Worm (Caenorhabditis elegans) whole organism, young adult: ENCODE measurements around the gene ZK856.11.

Experiments
- C17E4.6 ChIP-seq: fragments of 200-800 bp; sonication (Bioruptor generic); IDR thresholded peaks from 2 replicates; pipeline ENCODE4 v1.3.6; 2022; ENCODE audit warnings: missing genetic modification reagents, missing genetic modification characterization, missing compliant biosample characterization
- F52B5.7 ChIP-seq: sonication (generic microtip); optimal IDR thresholded peaks from 2 replicates; lab custom pipeline; 2016; ENCODE audit warnings: mild to moderate bottlenecking, missing genetic modification characterization, missing compliant biosample characterization
- F57A8.1 ChIP-seq: fragments of 200-800 bp; sonication (Bioruptor generic); optimal IDR thresholded peaks from 2 replicates; lab custom pipeline; 2018; ENCODE audit warnings: mild to moderate bottlenecking, missing genetic modification characterization, moderate library complexity, missing compliant biosample characterization
- Y67H2A.10 ChIP-seq: fragments of 200-800 bp; sonication (Bioruptor generic); conservative IDR thresholded peaks from 2 replicates; pipeline ENCODE4 v1.3.6; 2022; ENCODE audit warnings: missing genetic modification reagents, missing genetic modification characterization, missing compliant biosample characterization
- attf-3 ChIP-seq: fragments of 200-800 bp; sonication (Bioruptor generic); conservative IDR thresholded peaks from 2 replicates; pipeline ENCODE4 v1.3.6; 2022; ENCODE audit warnings: missing genetic modification reagents, missing genetic modification characterization, missing compliant biosample characterization
- attf-5 ChIP-seq: fragments of 200-800 bp; sonication (Bioruptor generic); optimal IDR thresholded peaks from 2 replicates; lab custom pipeline; 2018; ENCODE audit warnings: mild to moderate bottlenecking, missing genetic modification characterization, missing compliant biosample characterization
- attf-6 ChIP-seq: fragments of 200-800 bp; sonication (Bioruptor generic); IDR thresholded peaks from 2 replicates; pipeline ENCODE4 v1.3.6; 2022; ENCODE audit warnings: missing genetic modification reagents, missing genetic modification characterization, missing compliant biosample characterization
- ceh-27 ChIP-seq: fragments of 200-800 bp; sonication (Bioruptor generic); optimal IDR thresholded peaks from 2 replicates; lab custom pipeline; 2018; ENCODE audit warnings: mild to moderate bottlenecking, missing genetic modification characterization, moderate library complexity, missing compliant biosample characterization
- ceh-79 ChIP-seq: sonication (generic microtip); optimal IDR thresholded peaks from 2 replicates; lab custom pipeline; 2017; ENCODE audit warnings: mild to moderate bottlenecking, missing genetic modification characterization, missing compliant biosample characterization
- dpff-1 ChIP-seq: sonication (generic microtip); optimal IDR thresholded peaks from 2 replicates; lab custom pipeline; 2017; ENCODE audit warnings: mild to moderate bottlenecking, missing genetic modification characterization, missing compliant biosample characterization
- egl-44 ChIP-seq: fragments of 200-800 bp; sonication (Bioruptor generic); IDR thresholded peaks from 2 replicates; pipeline ENCODE4 v1.3.6; 2022; ENCODE audit warnings: missing genetic modification reagents, missing genetic modification characterization, missing compliant biosample characterization
- hrde-1 ChIP-seq: sonication (generic microtip); optimal IDR thresholded peaks from 2 replicates; lab custom pipeline; 2016; ENCODE audit warnings: missing genetic modification characterization, mild to moderate bottlenecking, missing compliant biosample characterization, moderate library complexity, missing genotype, missing genetic modification reagents, borderline replicate concordance
- let-526 ChIP-seq: fragments of 200-800 bp; sonication (Bioruptor generic); IDR thresholded peaks from 2 replicates; pipeline ENCODE4 v1.3.6; 2022; ENCODE audit warnings: missing genetic modification reagents, missing genetic modification characterization, missing compliant biosample characterization
- let-607 ChIP-seq, 2 experiments: fragments of 200-800 bp in 1 of 2; sonication (Bioruptor generic) in 1 of 2; sonication (generic microtip) in 1 of 2; optimal IDR thresholded peaks; 2 replicates each; lab custom pipeline; 2016 to 2018; ENCODE audit warnings: mild to moderate bottlenecking in 2 of 2, missing compliant biosample characterization in 2 of 2, missing genetic modification characterization in 2 of 2, moderate library complexity in 2 of 2, missing genotype in 1 of 2
- lir-1 ChIP-seq: fragments of 200-800 bp; sonication (Bioruptor generic); conservative IDR thresholded peaks from 2 replicates; pipeline ENCODE4 v1.3.6; 2022; ENCODE audit warnings: missing genetic modification reagents, missing genetic modification characterization, missing compliant biosample characterization
- madf-10 ChIP-seq: sonication (generic microtip); optimal IDR thresholded peaks from 2 replicates; lab custom pipeline; 2016; ENCODE audit warnings: mild to moderate bottlenecking, missing genetic modification characterization, missing compliant biosample characterization
- mcd-1 ChIP-seq: fragments of 200-800 bp; sonication (Bioruptor generic); IDR thresholded peaks from 2 replicates; pipeline ENCODE4 v1.3.6; 2022; ENCODE audit warnings: missing genetic modification reagents, missing genetic modification characterization, missing compliant biosample characterization
- mes-4 ChIP-seq: sonication (generic microtip); optimal IDR thresholded peaks from 2 replicates; lab custom pipeline; 2016; ENCODE audit warnings: missing genotype, missing genetic modification characterization, missing compliant biosample characterization
- nfyb-1 ChIP-seq: fragments of 200-800 bp; sonication (Bioruptor generic); IDR thresholded peaks from 2 replicates; pipeline ENCODE4 v1.3.6; 2022; ENCODE audit warnings: missing genetic modification reagents, missing genetic modification characterization, missing compliant biosample characterization
- nhr-80 ChIP-seq: sonication (generic microtip); optimal IDR thresholded peaks from 2 replicates; lab custom pipeline; 2016; ENCODE audit warnings: missing genetic modification characterization, missing compliant biosample characterization
- nhr-90 ChIP-seq: sonication (generic microtip); optimal IDR thresholded peaks from 2 replicates; lab custom pipeline; 2016; ENCODE audit warnings: missing genotype, mild to moderate bottlenecking, missing genetic modification characterization, missing compliant biosample characterization
- sdz-38 ChIP-seq: sonication (generic microtip); optimal IDR thresholded peaks from 2 replicates; lab custom pipeline; 2016; ENCODE audit warnings: missing genotype, missing genetic modification characterization, missing compliant biosample characterization
- snpc-1.1 ChIP-seq: sonication (generic microtip); optimal IDR thresholded peaks from 2 replicates; lab custom pipeline; 2017; ENCODE audit warnings: missing genetic modification characterization, mild to moderate bottlenecking, missing compliant biosample characterization, antibody characterized with exemption, moderate library complexity, missing genotype, missing genetic modification reagents; ENCODE audit not compliant: insufficient read depth
- snpc-3.4 ChIP-seq: sonication (generic microtip); optimal IDR thresholded peaks from 2 replicates; lab custom pipeline; 2017; ENCODE audit warnings: missing genetic modification characterization, mild to moderate bottlenecking, missing compliant biosample characterization, antibody characterized with exemption, moderate library complexity, missing genotype, missing genetic modification reagents
- tlf-1 ChIP-seq: fragments of 200-800 bp; sonication (Bioruptor generic); optimal IDR thresholded peaks from 2 replicates; lab custom pipeline; 2018; ENCODE audit warnings: mild to moderate bottlenecking, missing genetic modification characterization, missing compliant biosample characterization
- unc-130 ChIP-seq: sonication (generic microtip); optimal IDR thresholded peaks from 2 replicates; lab custom pipeline; 2016; ENCODE audit warnings: missing genetic modification reagents, missing genetic modification characterization, missing compliant biosample characterization
- zim-3 ChIP-seq: sonication (generic microtip); optimal IDR thresholded peaks from 2 replicates; lab custom pipeline; 2017; ENCODE audit warnings: mild to moderate bottlenecking, missing genetic modification characterization, moderate library complexity, missing compliant biosample characterization
- ztf-25 ChIP-seq: fragments of 200-800 bp; sonication (Bioruptor generic); IDR thresholded peaks from 2 replicates; pipeline ENCODE4 v1.3.6; 2022; ENCODE audit warnings: missing genetic modification reagents, missing genetic modification characterization, missing compliant biosample characterization
- ztf-26 ChIP-seq: sonication (generic microtip); optimal IDR thresholded peaks from 2 replicates; lab custom pipeline; 2017; ENCODE audit warnings: missing genetic modification characterization, missing compliant biosample characterization

The ZK856.11 gene

DNA sequence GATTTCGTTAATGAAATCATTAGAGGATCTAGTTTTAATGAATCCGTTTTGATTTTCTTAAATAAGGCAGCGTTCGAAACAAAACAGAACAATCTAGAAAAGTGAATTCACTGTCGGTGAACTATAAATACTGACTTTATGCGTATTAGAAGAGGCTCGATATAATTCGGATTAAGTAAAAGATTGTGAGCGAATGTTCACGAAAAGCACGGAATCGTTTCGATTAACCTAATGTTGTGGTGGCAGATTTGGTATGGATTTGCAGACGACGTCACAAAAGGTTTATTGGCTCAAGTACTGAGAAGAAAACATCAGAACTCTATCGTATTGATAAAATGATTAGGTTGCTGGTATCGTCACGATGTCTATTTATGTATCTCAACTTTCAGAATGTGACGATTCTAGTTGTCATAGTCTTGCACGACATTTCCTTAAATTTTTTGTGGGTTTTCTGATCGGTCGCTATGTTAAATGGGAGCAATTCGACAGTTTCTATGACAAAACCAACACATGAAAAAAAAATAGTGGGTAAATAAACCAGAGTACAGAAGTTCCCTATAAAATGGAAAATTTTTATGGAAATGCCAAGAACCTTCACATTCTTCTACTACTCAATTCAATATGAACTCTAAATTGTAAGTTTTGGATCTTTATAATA, 24.6 kb upstream of the ZK856.11 start, which contains the start of the genes pyt-1 and fipr-7:
TSS of gene pyt-1 (minus strand) at position 101 of the 658 bp plus-strand sequence.
TSS of gene fipr-7 (plus strand) at position 608 of the 658 bp plus-strand sequence.
- TF ChIP-seq nhr-90 (tag; lab: Kevin White, UChicago) (no peak), C17E4.6 (GFP tag; lab: Robert Waterston, UW) (no peak), let-607 (tag; optimal IDR thresholded peaks at IDR 0.05; lab: Kevin White, UChicago) (no peak), attf-5 (GFP tag; lab: Kevin White, UChicago) (no peak), snpc-3.4 (tag; lab: Kevin White, UChicago) (no peak), madf-10 (no peak), F52B5.7 (no peak)

DNA sequence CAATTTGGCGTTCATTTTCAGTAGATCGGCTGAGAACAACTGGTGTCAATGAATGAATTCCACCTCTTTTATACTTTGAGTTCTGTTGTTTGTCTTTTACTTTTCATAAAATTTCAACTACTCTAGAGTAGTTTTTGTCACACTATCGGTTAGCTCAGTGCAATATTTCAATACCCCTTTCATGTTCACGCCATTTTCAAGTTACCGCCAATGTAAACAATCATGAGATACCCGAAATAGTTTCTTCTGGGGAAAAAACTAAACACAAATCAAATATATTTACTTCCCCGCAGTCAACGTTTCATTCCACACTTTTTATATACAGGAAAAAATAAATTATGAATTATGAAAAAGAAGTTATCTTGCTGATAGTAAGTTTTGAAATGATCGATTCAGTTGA, 23.6 kb upstream of the ZK856.11 start, which contains the start of gene fipr-4:
TSS of gene fipr-4 (minus strand) at position 101 of the 400 bp plus-strand sequence.
- TF ChIP-seq nfyb-1 (GFP tag; lab: Robert Waterston, UW) (no peak), let-526 (GFP tag; lab: Robert Waterston, UW) (no peak), hrde-1 (tag; lab: Kevin White, UChicago) (no peak), unc-130 (GFP tag; lab: Kevin White, UChicago) (no peak), dpff-1 (tag; lab: Kevin White, UChicago) (no peak), egl-44 (GFP tag; lab: Robert Waterston, UW) (no peak)

DNA sequence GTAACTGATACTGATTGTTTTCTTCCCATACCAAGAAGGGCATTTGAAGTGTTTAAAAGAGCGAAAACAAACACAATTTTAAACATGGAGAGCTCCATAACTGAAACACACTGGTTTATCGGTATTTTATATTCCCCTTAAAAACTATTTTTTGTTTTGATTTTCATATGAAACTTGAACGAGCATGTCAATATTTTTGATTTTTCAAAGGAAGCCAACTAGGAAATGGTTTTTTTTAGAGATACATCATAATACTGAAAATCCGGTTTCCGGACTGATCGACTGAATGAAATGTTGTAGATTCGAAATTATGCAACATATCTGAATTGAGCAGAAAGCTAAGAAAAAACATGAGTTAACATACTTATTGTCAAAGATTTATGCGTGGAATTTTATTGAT, 22.6 kb upstream of the ZK856.11 start, which contains the start of gene ttr-19:
TSS of gene ttr-19 (minus strand) at position 101 of the 400 bp plus-strand sequence.
- TF ChIP-seq attf-6 (GFP tag; lab: Robert Waterston, UW) (no peak), ztf-26 (tag; lab: Kevin White, UChicago) (no peak), nfyb-1 (GFP tag; lab: Robert Waterston, UW) (no peak), Y67H2A.10 (GFP tag; lab: Robert Waterston, UW) (no peak), tlf-1 (GFP tag; lab: Kevin White, UChicago) (no peak), F57A8.1 (GFP tag; lab: Kevin White, UChicago) (no peak)

DNA sequence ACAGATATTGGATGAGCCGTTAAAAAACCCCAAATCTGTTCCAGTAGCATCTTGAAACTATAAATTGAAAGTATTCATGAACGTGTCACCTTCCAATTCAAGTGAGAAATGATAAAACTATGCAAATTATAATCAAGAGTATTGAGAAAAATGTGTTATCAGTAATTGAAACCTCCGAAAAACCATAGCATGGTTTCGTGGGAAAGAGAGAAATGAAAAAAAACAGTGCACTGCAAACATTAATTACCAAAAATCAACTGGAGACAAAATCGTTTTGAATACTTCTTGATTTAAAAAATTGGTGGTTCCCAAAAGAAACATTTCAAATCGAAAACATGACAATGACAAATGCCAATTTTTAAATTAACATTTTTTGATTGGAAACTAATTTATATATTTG, 20.9 kb upstream of the ZK856.11 start, which contains the start of gene daf-36:
TSS of gene daf-36 (minus strand) at position 101 of the 400 bp plus-strand sequence.
- TF ChIP-seq ceh-79 (tag; lab: Kevin White, UChicago) (no peak), attf-3 (no peak), mes-4 (no peak), mcd-1 (GFP tag; lab: Robert Waterston, UW) (no peak), zim-3 (tag; lab: Kevin White, UChicago) (no peak), nhr-80 (tag; lab: Kevin White, UChicago) (peak; percentile 45), ceh-27 (no peak)

DNA sequence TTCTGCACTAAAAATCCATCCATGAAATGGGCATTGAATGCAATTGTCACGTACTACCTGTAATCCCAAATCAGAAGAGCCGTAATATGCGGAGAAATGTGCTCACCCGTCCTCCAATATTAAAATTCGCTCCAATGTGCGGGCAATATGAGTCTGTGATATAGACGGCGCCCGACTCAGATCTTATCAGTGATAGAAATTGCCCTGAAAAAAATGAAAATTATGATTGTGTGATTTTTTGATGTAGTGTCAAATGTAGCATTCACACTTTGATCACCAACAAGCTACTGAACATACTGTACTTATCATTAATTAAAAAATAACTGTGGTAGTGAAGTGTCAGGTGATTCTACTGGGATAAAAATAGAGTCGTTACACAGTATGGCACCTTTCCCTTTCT, 19.9 kb upstream of the ZK856.11 start:
- TF ChIP-seq sdz-38 (tag; lab: Kevin White, UChicago) (no peak), nhr-80 (tag; lab: Kevin White, UChicago) (peak; percentile 62), nfyb-1 (GFP tag; lab: Robert Waterston, UW) (no peak), snpc-1.1 (tag; lab: Kevin White, UChicago) (no peak), lir-1 (no peak), ztf-25 (GFP tag; lab: Robert Waterston, UW) (no peak)
